Worm (Caenorhabditis elegans): ENCODE measurements around the gene Y48B6A.5.
A peak's percentile ranks its signal among the peaks of the same experiment; 100 is the strongest.

The Y48B6A.5 gene

DNA sequence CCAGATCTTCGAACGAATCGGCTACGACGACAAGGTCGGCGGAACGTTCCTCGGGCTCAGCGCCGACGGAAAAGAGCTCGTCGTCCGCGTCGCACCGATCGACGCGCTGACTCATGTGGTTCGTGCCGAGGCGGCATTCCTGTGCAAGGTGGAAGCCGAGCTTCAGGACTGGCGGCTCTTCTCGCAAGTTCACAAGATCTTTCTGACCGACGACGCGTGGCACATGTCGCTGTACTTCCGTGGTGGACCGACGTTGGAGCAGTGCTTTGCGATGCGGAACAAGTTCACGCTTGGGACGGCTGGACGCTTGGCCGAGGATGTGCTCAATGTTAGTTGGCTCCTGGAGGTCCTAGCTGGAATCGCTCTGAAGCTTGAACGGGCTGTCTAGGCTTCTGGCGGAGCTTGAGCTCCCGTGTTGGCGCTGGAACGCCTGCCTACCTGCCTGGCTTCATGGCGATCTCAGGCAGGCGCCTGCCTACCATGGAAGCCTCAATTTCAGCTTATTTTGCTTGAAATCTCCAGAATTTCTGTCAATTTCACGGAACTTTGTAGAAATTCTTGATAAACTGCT, 36.1 kb downstream of the Y48B6A.5 start:
- TF ChIP-seq madf-2 (tag; optimal IDR thresholded peaks at IDR 0.05) (no peak), ttx-3 (tag; optimal IDR thresholded peaks at IDR 0.05) (no peak), unc-55 (GFP tag; optimal IDR thresholded peaks at IDR 0.05) (no peak), hlh-6 (tag; optimal IDR thresholded peaks at IDR 0.05) (no peak), dmd-4 (tag; optimal IDR thresholded peaks at IDR 0.05; ENCODE audit: borderline replicate concordance) (no peak), odd-2 (tag; optimal IDR thresholded peaks at IDR 0.05) (no peak), K02D7.2 (tag; optimal IDR thresholded peaks at IDR 0.05) (no peak), pqm-1 (tag; optimal IDR thresholded peaks at IDR 0.05) (no peak), pag-3 (tag; optimal IDR thresholded peaks at IDR 0.05; ENCODE audit: borderline replicate concordance) (no peak), ceh-45 (GFP tag; IDR thresholded peaks at IDR 0.05) (no peak), ceh-34 (tag; optimal IDR thresholded peaks at IDR 0.05) (no peak), ama-1 (optimal IDR thresholded peaks at IDR 0.05) (no peak), ceh-14 (tag; optimal IDR thresholded peaks at IDR 0.05) (no peak), K09A11.1 (tag; optimal IDR thresholded peaks at IDR 0.05; ENCODE audit: insufficient read depth) (no peak), unc-42 (tag; optimal IDR thresholded peaks at IDR 0.05) (no peak), pros-1 (tag; optimal IDR thresholded peaks at IDR 0.05) (no peak)

DNA sequence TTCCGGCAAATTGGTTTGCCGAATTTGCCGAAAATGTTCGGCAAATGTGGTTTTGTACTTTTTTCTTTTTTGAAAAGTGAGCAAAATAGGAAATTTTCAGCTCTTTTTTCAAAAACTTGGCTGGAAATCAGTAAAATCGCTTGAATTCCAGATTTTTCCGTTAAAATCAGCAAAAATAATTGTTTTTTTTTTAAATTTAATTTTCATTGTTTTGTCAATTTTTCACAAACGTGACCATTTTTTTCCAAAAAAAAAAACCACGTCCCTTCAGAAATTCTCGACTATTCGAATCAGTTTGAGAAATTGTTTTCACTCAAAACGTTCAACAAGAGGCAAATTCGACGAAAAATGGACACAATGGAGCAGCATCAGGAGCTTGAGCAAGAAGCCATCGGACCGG, 37.5 kb downstream of the Y48B6A.5 start, which contains the start of gene K09E4.1:
TSS of gene K09E4.1 (plus strand) at position 301 of the 400 bp plus-strand sequence.
- TF ChIP-seq ceh-34 (tag; optimal IDR thresholded peaks at IDR 0.05) = no peak
- no peak for TF ChIP-seq pha-2 (tag; optimal IDR thresholded peaks at IDR 0.05)
- TF ChIP-seq ceh-48 (tag; optimal IDR thresholded peaks at IDR 0.05) = no peak
- no peak for TF ChIP-seq ztf-16 (tag; optimal IDR thresholded peaks at IDR 0.05)
- no peak for TF ChIP-seq gmeb-2 (tag; optimal IDR thresholded peaks at IDR 0.05)
- no peak for TF ChIP-seq ceh-14 (tag; optimal IDR thresholded peaks at IDR 0.05)
- TF ChIP-seq nfya-1 (tag; optimal IDR thresholded peaks at IDR 0.05) = no peak
- TF ChIP-seq dve-1 (tag; optimal IDR thresholded peaks at IDR 0.05) = no peak
- TF ChIP-seq unc-3 (GFP tag; conservative IDR thresholded peaks at IDR 0.05) = no peak
- no peak for TF ChIP-seq unc-3 (tag; optimal IDR thresholded peaks at IDR 0.05)
- no peak for TF ChIP-seq ceh-19 (GFP tag; optimal IDR thresholded peaks at IDR 0.05)
- TF ChIP-seq fax-1 (tag; optimal IDR thresholded peaks at IDR 0.05) = no peak
- no peak for TF ChIP-seq hlh-30 (tag; optimal IDR thresholded peaks at IDR 0.05; ENCODE audit: insufficient read depth)
- TF ChIP-seq C08G9.2 (tag; optimal IDR thresholded peaks at IDR 0.05) = no peak
- no peak for TF ChIP-seq ttx-3 (tag; optimal IDR thresholded peaks at IDR 0.05)
- no peak for TF ChIP-seq ceh-24 (tag; optimal IDR thresholded peaks at IDR 0.05)
- no peak for TF ChIP-seq rnt-1 (tag; optimal IDR thresholded peaks at IDR 0.05)
- TF ChIP-seq hlh-6 (tag; optimal IDR thresholded peaks at IDR 0.05) = no peak
- no peak for TF ChIP-seq elt-2 (tag; optimal IDR thresholded peaks at IDR 0.05)
- TF ChIP-seq hlh-8 (tag; optimal IDR thresholded peaks at IDR 0.05) = no peak

DNA sequence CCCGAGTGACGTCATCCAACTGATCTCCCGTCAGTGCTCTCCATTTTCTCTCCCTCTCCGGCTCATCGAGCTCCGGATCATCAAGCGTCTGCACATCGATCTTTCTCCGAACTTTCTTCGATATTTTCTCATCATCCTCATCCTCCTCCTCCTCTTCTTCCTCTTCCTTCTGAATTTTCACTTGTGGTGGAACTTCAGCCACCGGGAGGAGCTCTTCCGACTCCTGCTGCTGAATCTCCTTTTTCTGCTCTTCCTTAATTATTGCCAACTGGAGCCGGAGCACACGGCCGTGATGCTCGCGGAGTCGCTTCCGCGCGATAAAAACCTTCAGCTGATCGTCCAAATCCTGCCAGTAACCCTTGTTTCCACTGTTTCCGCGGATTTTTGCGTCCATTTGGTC, 38.7 kb downstream of the Y48B6A.5 start:
- TF ChIP-seq K09A11.1 (tag; optimal IDR thresholded peaks at IDR 0.05; ENCODE audit: insufficient read depth) = no peak

DNA sequence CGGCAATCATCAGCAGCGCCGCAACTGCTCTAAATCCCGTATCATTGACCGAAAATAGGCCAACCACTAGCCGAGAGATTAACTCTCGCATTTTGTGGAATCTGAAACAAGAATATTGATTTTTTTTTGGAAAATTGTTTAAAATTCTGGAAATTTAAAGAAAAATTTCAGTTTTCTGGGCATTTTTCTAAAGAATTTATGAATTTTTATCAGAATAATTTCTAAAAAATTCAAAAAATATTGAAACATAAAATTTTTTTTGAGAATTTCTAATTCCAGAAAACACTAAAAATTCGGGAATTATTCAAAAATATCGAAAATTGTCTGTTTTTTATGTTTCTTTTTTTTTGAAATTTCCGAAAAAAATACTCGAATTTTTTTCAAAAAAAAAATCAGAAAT, 42.3 kb downstream of the Y48B6A.5 start, which contains the start of gene algn-3:
TSS of gene algn-3 (minus strand) at position 101 of the 400 bp plus-strand sequence.
- no peak for TF ChIP-seq lim-6 (tag; optimal IDR thresholded peaks at IDR 0.05)

DNA sequence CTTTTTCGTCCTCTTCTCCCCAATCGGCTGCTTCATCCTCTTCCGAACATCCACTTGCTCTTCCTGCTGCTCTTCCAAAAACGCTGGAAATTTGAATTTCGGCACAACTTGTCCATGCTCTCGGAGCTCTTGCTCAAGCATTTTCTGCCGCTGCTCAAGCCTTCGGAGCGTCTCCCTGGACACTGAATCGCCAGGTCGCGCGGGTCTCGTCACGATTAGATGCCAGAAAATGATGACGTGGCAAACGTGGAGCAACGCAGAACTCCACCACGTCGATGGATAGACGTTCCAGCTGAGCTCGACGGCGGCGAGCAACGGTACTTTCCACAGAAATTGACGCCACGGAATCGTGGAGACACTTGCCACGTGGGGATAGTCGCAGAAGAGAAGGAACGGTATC, 45.8 kb downstream of the Y48B6A.5 start:
- no peak for TF ChIP-seq ama-1 (optimal IDR thresholded peaks at IDR 0.05)
- TF ChIP-seq elt-4 (tag; optimal IDR thresholded peaks at IDR 0.05) = peak; percentile 73
- no peak for TF ChIP-seq pax-1 (tag; optimal IDR thresholded peaks at IDR 0.05)
- TF ChIP-seq ztf-16 (tag; optimal IDR thresholded peaks at IDR 0.05) = no peak
- no peak for TF ChIP-seq ttx-3 (tag; optimal IDR thresholded peaks at IDR 0.05)
- no peak for TF ChIP-seq unc-55 (GFP tag; optimal IDR thresholded peaks at IDR 0.05)

All from whole organism, late embryonic.